Fruit fly (Drosophila melanogaster): ENCODE measurements around the gene dgt1.

dgt1 gene

DNA sequence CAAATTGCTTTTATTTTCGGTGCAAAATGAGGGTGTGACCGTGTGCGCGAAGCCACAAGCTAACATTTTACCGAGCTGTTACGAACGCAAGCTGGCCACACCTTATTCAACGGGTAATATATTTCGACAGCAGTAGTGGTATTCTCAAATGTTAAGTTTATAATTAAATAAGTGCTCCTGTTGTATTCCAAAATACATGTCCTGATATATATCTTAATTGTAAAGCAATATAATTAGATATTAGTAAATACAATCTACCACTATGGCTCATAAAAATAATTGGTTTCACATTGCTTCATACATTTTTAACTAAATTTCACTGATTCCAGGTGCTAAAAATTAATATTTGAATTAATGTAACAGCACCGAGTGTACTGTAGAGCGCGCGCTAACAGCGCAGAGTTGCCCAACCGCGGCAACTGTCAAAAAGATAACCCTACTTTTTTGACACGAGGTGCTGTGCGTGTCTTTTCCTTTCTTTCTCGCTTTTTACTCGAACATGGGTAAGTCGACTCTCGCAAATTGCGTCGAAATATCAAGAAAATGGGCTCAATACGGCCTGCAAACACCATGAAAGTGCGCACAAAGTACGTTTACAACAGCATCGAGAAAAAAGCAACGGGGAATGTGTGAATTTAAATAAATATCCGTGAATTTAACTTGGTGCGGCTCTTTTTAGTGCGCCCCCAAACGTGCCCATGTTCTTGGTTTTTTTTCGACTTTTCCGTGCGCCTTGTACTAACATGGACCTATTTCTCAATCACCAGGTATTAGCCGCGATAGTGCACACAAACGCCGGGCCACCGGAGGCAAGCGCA lies 4.3 kb upstream of the dgt1 start, which contains the start of the genes CG15514 and RpS8 (continued):
- TF ChIP-seq CG10669 (GFP tag; optimal IDR thresholded peaks at IDR 0.05) (no peak), Eip78C (GFP tag) (peak; percentile 79), CG8319 (GFP tag; optimal IDR thresholded peaks at IDR 0.05) (no peak), Met (GFP tag; optimal IDR thresholded peaks at IDR 0.05) (no peak), Sox15 (GFP tag; optimal IDR thresholded peaks at IDR 0.05) (no peak), CG9139 (GFP tag; optimal IDR thresholded peaks at IDR 0.05) (no peak), CG15336 (GFP tag; IDR thresholded peaks at IDR 0.05) (peak; percentile 34; the same call in 1 of the 2 replicates), salr (GFP tag; optimal IDR thresholded peaks at IDR 0.05) (peak in 1 of 2 experiments; percentile 17), CG6854 (GFP tag; optimal IDR thresholded peaks at IDR 0.05) (peak; percentile 49), spab (GFP tag; optimal IDR thresholded peaks at IDR 0.05) (no peak), acj6 (GFP tag; optimal IDR thresholded peaks at IDR 0.05) (peak; percentile 12), CG6276 (GFP tag; optimal IDR thresholded peaks at IDR 0.05) (no peak), vri (GFP tag; optimal IDR thresholded peaks at IDR 0.05) (no peak), Blimp-1 (GFP tag; optimal IDR thresholded peaks at IDR 0.05) (peak; percentile 50), CG8119 (GFP tag; IDR thresholded peaks at IDR 0.05) (0 out of 3 replicates have a peak, but pooled peaks have one; percentile 30), Ets21C (GFP tag; optimal IDR thresholded peaks at IDR 0.05) (no peak), CG6792 (GFP tag; optimal IDR thresholded peaks at IDR 0.05) (peak; percentile 43), CG11762 (GFP tag; optimal IDR thresholded peaks at IDR 0.05; ENCODE audit: insufficient read depth) (peak; percentile 45), Hr4 (GFP tag; optimal IDR thresholded peaks at IDR 0.05) (no peak), CG32006 (GFP tag; optimal IDR thresholded peaks at IDR 0.05) (no peak), OdsH (GFP tag; optimal IDR thresholded peaks at IDR 0.05) (no peak), topi (GFP tag; optimal IDR thresholded peaks at IDR 0.05) (peak; percentile 20), svp (GFP tag) (no peak), fkh (GFP tag; optimal IDR thresholded peaks at IDR 0.05) (peak; percentile 35), Lpt (GFP tag; optimal IDR thresholded peaks at IDR 0.05) (peak; percentile 6), CG34406 (GFP tag; optimal IDR thresholded peaks at IDR 0.05) (peak; percentile 11), Sox14 (GFP tag; optimal IDR thresholded peaks at IDR 0.05) (peak; percentile 10), net (GFP tag; optimal IDR thresholded peaks at IDR 0.05) (no peak), Sox102F (GFP tag; optimal IDR thresholded peaks at IDR 0.05) (no peak), CG10631 (GFP tag; optimal IDR thresholded peaks at IDR 0.05) (no peak)

DNA sequence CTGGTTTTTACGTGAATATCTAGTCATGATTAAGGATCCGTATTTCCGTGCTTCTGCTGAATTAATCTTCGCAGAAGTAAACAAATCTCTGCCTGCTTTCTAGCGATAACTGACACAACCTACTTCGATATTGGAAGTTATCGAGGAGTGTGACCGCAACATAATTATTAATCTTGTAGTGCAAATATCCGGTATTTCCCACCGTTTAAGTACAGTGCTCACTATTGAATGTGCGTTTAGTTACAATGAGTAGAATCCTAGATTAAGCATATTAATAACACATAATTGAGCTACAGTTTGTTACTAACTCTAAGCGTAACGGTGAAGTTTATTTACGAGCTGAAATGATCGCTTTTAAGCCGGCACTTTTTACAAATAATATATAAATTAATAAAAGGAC lies 2.5 kb upstream of the dgt1 start:
- TF ChIP-seq spab (GFP tag; optimal IDR thresholded peaks at IDR 0.05) (no peak), pdm3 (GFP tag; optimal IDR thresholded peaks at IDR 0.05) (no peak), vri (GFP tag; optimal IDR thresholded peaks at IDR 0.05) (no peak), CG8632 (GFP tag; optimal IDR thresholded peaks at IDR 0.05) (no peak), esn (GFP tag; optimal IDR thresholded peaks at IDR 0.05) (peak; percentile 43), Ets21C (GFP tag; optimal IDR thresholded peaks at IDR 0.05) (no peak), Hr4 (GFP tag; optimal IDR thresholded peaks at IDR 0.05) (no peak), fkh (GFP tag; optimal IDR thresholded peaks at IDR 0.05) (peak; percentile 90), CG11902 (GFP tag; optimal IDR thresholded peaks at IDR 0.05) (no peak), salr (GFP tag; optimal IDR thresholded peaks at IDR 0.05) (peak in 1 of 2 experiments; percentile 21), Sox15 (GFP tag; optimal IDR thresholded peaks at IDR 0.05) (peak; percentile 12), Eip78C (GFP tag) (no peak), ss (GFP tag; optimal IDR thresholded peaks at IDR 0.05) (no peak), CG9139 (GFP tag; optimal IDR thresholded peaks at IDR 0.05) (no peak), fd59A (GFP tag; optimal IDR thresholded peaks at IDR 0.05) (no peak), CG6792 (GFP tag; optimal IDR thresholded peaks at IDR 0.05) (peak; percentile 30), lz (GFP tag; optimal IDR thresholded peaks at IDR 0.05) (peak; percentile 38), CG16779 (tag; optimal IDR thresholded peaks at IDR 0.05) (no peak), dsx (GFP tag; optimal IDR thresholded peaks at IDR 0.05; ENCODE audit: poor library complexity, severe bottlenecking) (no peak), CG8319 (GFP tag; optimal IDR thresholded peaks at IDR 0.05) (no peak), achi (GFP tag; optimal IDR thresholded peaks at IDR 0.05) (no peak), CG6854 (GFP tag; optimal IDR thresholded peaks at IDR 0.05) (no peak), CG32006 (GFP tag; optimal IDR thresholded peaks at IDR 0.05) (no peak), eg (GFP tag; IDR thresholded peaks at IDR 0.05) (peak; percentile 77), Eip75B (GFP tag; optimal IDR thresholded peaks at IDR 0.05) (no peak), Blimp-1 (GFP tag; optimal IDR thresholded peaks at IDR 0.05) (no peak), CG3032 (tag; optimal IDR thresholded peaks at IDR 0.05) (peak; percentile 33), Ets96B (tag; optimal IDR thresholded peaks at IDR 0.05) (no peak), net (GFP tag; optimal IDR thresholded peaks at IDR 0.05) (no peak), CG6163 (GFP tag; IDR thresholded peaks at IDR 0.05) (no peak), CG8119 (GFP tag; IDR thresholded peaks at IDR 0.05) (no peak), Eip93F (GFP tag; optimal IDR thresholded peaks at IDR 0.05) (no peak), CG10669 (GFP tag; optimal IDR thresholded peaks at IDR 0.05) (no peak), CG31627 (GFP tag; optimal IDR thresholded peaks at IDR 0.05) (peak; percentile 35)

Data from whole organism, prepupa.